Worm (Caenorhabditis elegans) whole organism, L2 larva: ENCODE data around the gene C16C8.17.

ENCODE experiments used
- C34F6.9 ChIP-seq: fragments of 150-350 bp; optimal IDR thresholded peaks from 2 replicates; lab custom pipeline; 2014; ENCODE audit warnings: missing biosample characterization, missing genetic modification characterization
- F13H6.1 ChIP-seq: sonication (generic microtip); optimal IDR thresholded peaks from 2 replicates; lab custom pipeline; 2016; ENCODE audit warnings: missing genetic modification characterization, missing compliant biosample characterization
- R02D3.7 ChIP-seq: fragments of 150-350 bp; optimal IDR thresholded peaks from 2 replicates; lab custom pipeline; 2014; ENCODE audit warnings: missing biosample characterization, missing genetic modification characterization
- alr-1 ChIP-seq: fragments of 150-350 bp; optimal IDR thresholded peaks from 2 replicates; lab custom pipeline; 2014; ENCODE audit warnings: missing biosample characterization, missing genetic modification characterization
- aly-2 ChIP-seq: fragments of 150-350 bp; optimal IDR thresholded peaks from 2 replicates; lab custom pipeline; 2014; ENCODE audit warnings: missing biosample characterization, missing genetic modification characterization
- ama-1 ChIP-seq: fragments of 150-350 bp; optimal IDR thresholded peaks from 2 replicates; lab custom pipeline; 2018; ENCODE audit warnings: inconsistent platforms
- ceh-16 ChIP-seq: fragments of 150-350 bp; optimal IDR thresholded peaks from 2 replicates; lab custom pipeline; 2014; ENCODE audit warnings: missing biosample characterization, missing genetic modification characterization
- ceh-82 ChIP-seq: fragments of 150-350 bp; optimal IDR thresholded peaks from 2 replicates; lab custom pipeline; 2014; ENCODE audit warnings: missing biosample characterization, missing genetic modification characterization
- crh-2 ChIP-seq: sonication (generic microtip); optimal IDR thresholded peaks from 2 replicates; lab custom pipeline; 2017; ENCODE audit warnings: missing biosample characterization, missing genetic modification characterization
- dmd-4 ChIP-seq: sonication (generic microtip); optimal IDR thresholded peaks from 2 replicates; lab custom pipeline; 2017; ENCODE audit warnings: missing biosample characterization, missing genetic modification characterization
- egl-27 ChIP-seq: sonication (generic microtip); optimal IDR thresholded peaks from 3 replicates; lab custom pipeline; 2017; ENCODE audit warnings: missing biosample characterization, missing genetic modification reagents, missing genetic modification characterization
- elt-1 ChIP-seq: fragments of 150-350 bp; optimal IDR thresholded peaks from 2 replicates; lab custom pipeline; 2014; ENCODE audit warnings: missing biosample characterization, missing genetic modification characterization
- elt-3 ChIP-seq: sonication (generic microtip); optimal IDR thresholded peaks from 2 replicates; lab custom pipeline; 2017; ENCODE audit warnings: missing biosample characterization, missing genetic modification characterization
- fos-1 ChIP-seq: fragments of 150-350 bp; optimal IDR thresholded peaks from 2 replicates; lab custom pipeline; 2014; ENCODE audit warnings: missing biosample characterization, missing genetic modification characterization
- lin-11 ChIP-seq: fragments of 150-350 bp; sonication (generic microtip); optimal IDR thresholded peaks from 2 replicates; lab custom pipeline; 2014; ENCODE audit warnings: missing biosample characterization, missing genetic modification characterization, inconsistent platforms, mixed read lengths
- lin-13 ChIP-seq: fragments of 150-350 bp; optimal IDR thresholded peaks from 2 replicates; lab custom pipeline; 2014; ENCODE audit warnings: missing biosample characterization, missing genetic modification reagents, missing genetic modification characterization
- lin-39 ChIP-seq: fragments of 150-350 bp; optimal IDR thresholded peaks from 2 replicates; lab custom pipeline; 2014; ENCODE audit warnings: missing biosample characterization, missing genetic modification reagents, missing genetic modification characterization
- lsy-2 ChIP-seq, 2 experiments: fragments of 150-350 bp in 1 of 2; sonication (generic microtip) in 1 of 2; optimal IDR thresholded peaks; 2 replicates each; lab custom pipeline; 2014 to 2017; ENCODE audit warnings: missing biosample characterization in 2 of 2, missing genetic modification characterization in 2 of 2
- mab-5 ChIP-seq: fragments of 150-350 bp; optimal IDR thresholded peaks from 2 replicates; lab custom pipeline; 2014; ENCODE audit warnings: missing biosample characterization, missing genetic modification characterization
- mbf-1 ChIP-seq: sonication (generic microtip); optimal IDR thresholded peaks from 2 replicates; lab custom pipeline; 2017; ENCODE audit warnings: missing biosample characterization, missing genetic modification characterization
- mdl-1 ChIP-seq, 2 experiments: fragments of 150-350 bp in 1 of 2; sonication (generic microtip) in 1 of 2; optimal IDR thresholded peaks; 2 replicates each; lab custom pipeline; 2017; ENCODE audit warnings: missing biosample characterization in 2 of 2, missing genetic modification characterization in 2 of 2
- nhr-10 ChIP-seq: sonication (generic microtip); optimal IDR thresholded peaks from 2 replicates; lab custom pipeline; 2017; ENCODE audit warnings: missing biosample characterization, missing genetic modification characterization
- nhr-12 ChIP-seq: fragments of 150-350 bp; optimal IDR thresholded peaks from 2 replicates; lab custom pipeline; 2014; ENCODE audit warnings: missing biosample characterization, missing genetic modification characterization
- nhr-129 ChIP-seq: fragments of 150-350 bp; optimal IDR thresholded peaks from 2 replicates; lab custom pipeline; 2014; ENCODE audit warnings: missing biosample characterization, missing genetic modification characterization
- nhr-21 ChIP-seq: fragments of 150-350 bp; optimal IDR thresholded peaks from 2 replicates; lab custom pipeline; 2014; ENCODE audit warnings: missing biosample characterization, missing genetic modification characterization
- nhr-23 ChIP-seq: fragments of 150-350 bp; optimal IDR thresholded peaks from 2 replicates; lab custom pipeline; 2014; ENCODE audit warnings: missing biosample characterization, missing genetic modification reagents, missing genetic modification characterization
- nhr-237 ChIP-seq: fragments of 150-350 bp; optimal IDR thresholded peaks from 2 replicates; lab custom pipeline; 2014; ENCODE audit warnings: missing biosample characterization, missing genetic modification characterization
- nhr-25 ChIP-seq: fragments of 150-350 bp; sonication (generic microtip); optimal IDR thresholded peaks from 3 replicates; lab custom pipeline; 2014; ENCODE audit warnings: missing biosample characterization, missing genetic modification characterization
- peb-1 ChIP-seq: fragments of 150-350 bp; optimal IDR thresholded peaks from 2 replicates; lab custom pipeline; 2014; ENCODE audit warnings: missing biosample characterization, missing genetic modification characterization
- sem-4 ChIP-seq: fragments of 150-350 bp; optimal IDR thresholded peaks from 2 replicates; lab custom pipeline; 2014; ENCODE audit warnings: missing biosample characterization, missing genetic modification reagents, missing genetic modification characterization
- skn-1 ChIP-seq: sonication (generic microtip); optimal IDR thresholded peaks from 2 replicates; lab custom pipeline; 2017; ENCODE audit warnings: missing biosample characterization, missing genetic modification characterization
- sma-3 ChIP-seq: sonication (generic microtip); optimal IDR thresholded peaks from 2 replicates; lab custom pipeline; 2016; ENCODE audit warnings: missing genetic modification reagents, missing genetic modification characterization, missing compliant biosample characterization
- snpc-4 ChIP-seq: fragments of 150-350 bp; optimal IDR thresholded peaks from 2 replicates; lab custom pipeline; 2014; ENCODE audit warnings: missing biosample characterization, missing genetic modification characterization
- unc-55 ChIP-seq: fragments of 150-350 bp; sonication (generic microtip); optimal IDR thresholded peaks from 3 replicates; lab custom pipeline; 2014; ENCODE audit warnings: missing biosample characterization, missing genetic modification reagents, missing genetic modification characterization
- unc-62 ChIP-seq: fragments of 150-350 bp; optimal IDR thresholded peaks from 2 replicates; lab custom pipeline; 2014; ENCODE audit warnings: missing biosample characterization, missing genetic modification reagents, missing genetic modification characterization
- zag-1 ChIP-seq: fragments of 150-350 bp; optimal IDR thresholded peaks from 2 replicates; lab custom pipeline; 2014; ENCODE audit warnings: missing biosample characterization, missing genetic modification characterization
- ztf-1 ChIP-seq: fragments of 200-800 bp; sonication (Bioruptor generic); conservative IDR thresholded peaks from 2 replicates; pipeline ENCODE4 v1.3.6; 2022; ENCODE audit warnings: missing genetic modification characterization, missing compliant biosample characterization
- ztf-11 ChIP-seq: sonication (generic microtip); optimal IDR thresholded peaks from 2 replicates; lab custom pipeline; 2017; ENCODE audit warnings: missing biosample characterization, missing genetic modification characterization

Gene C16C8.17

DNA sequence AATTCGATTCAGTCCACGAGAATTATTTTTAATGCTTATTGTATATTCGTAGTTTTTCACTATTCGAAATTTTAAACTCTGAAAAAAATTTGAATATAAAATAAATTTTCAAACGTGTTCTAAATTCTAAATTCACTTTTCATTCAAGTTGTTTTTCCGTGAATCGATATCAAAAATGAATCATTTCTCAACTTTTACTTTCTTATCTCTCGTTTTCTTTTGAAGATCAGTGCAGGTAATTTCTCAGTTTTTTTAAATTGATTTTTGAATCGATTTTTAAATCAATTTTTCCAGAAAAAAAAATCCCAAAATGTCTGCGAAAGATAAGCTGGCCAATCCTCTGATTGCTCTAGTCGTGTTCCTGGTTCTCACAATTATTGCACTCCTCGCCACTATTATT lies 24.1 kb upstream of the C16C8.17 start, which contains the start of gene nep-6:
Gene nep-6, plus strand, starts transcription at position 301 of the 400 bp plus-strand sequence.
- TF ChIP-seq nhr-25: no peak
- TF ChIP-seq ceh-16 (tag; lab: Kevin White, UChicago): no peak
- TF ChIP-seq crh-2 (tag; lab: Kevin White, UChicago): no peak
- TF ChIP-seq mbf-1 (tag; lab: Kevin White, UChicago): no peak
- no peak for TF ChIP-seq mab-5 (tag; lab: Kevin White, UChicago)
- TF ChIP-seq elt-3 (tag; lab: Kevin White, UChicago): no peak
- TF ChIP-seq nhr-23 (tag; lab: Kevin White, UChicago): no peak
- no peak for TF ChIP-seq dmd-4 (tag; lab: Kevin White, UChicago)
- TF ChIP-seq nhr-21 (tag; lab: Kevin White, UChicago): no peak
- no peak for TF ChIP-seq sma-3
- TF ChIP-seq egl-27: no peak
- no peak for TF ChIP-seq lin-39 (tag; lab: Kevin White, UChicago)
- no peak for TF ChIP-seq alr-1 (tag; lab: Kevin White, UChicago)
- no peak for TF ChIP-seq elt-1 (tag; lab: Kevin White, UChicago)
- no peak for TF ChIP-seq nhr-237 (tag; lab: Kevin White, UChicago)
- no peak for TF ChIP-seq nhr-129 (tag; lab: Kevin White, UChicago)
- no peak for TF ChIP-seq ama-1 (lab: Kevin White, UChicago)
- TF ChIP-seq zag-1 (tag; lab: Kevin White, UChicago): no peak
- no peak for TF ChIP-seq snpc-4 (tag; lab: Kevin White, UChicago)

DNA sequence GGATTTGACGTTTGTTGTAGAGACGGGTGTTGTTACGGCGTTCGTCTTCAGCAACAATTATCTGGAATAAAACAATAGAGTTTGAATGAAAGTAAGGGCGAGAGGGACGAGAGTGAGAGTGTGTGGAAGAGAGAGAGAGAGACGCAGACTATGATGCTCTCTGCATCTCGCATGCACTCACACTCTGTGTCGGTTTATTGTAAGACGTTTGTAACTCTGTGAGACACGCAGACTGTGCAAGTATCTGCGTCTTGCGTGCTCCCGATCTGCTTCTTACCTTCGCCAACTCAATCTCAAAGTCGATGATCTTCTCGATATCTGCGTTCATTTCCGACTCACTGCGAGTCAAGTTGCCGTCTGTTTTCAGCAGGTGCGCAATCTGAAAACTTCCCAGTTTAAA lies 17.7 kb upstream of the C16C8.17 start:
- TF ChIP-seq fos-1 (no peak), sem-4 (no peak), crh-2 (tag; lab: Kevin White, UChicago) (no peak), aly-2 (tag; lab: Kevin White, UChicago) (no peak), mab-5 (tag; lab: Kevin White, UChicago) (no peak), F13H6.1 (tag; lab: Kevin White, UChicago) (no peak), egl-27 (no peak), nhr-12 (tag; lab: Kevin White, UChicago) (no peak), nhr-10 (tag; lab: Kevin White, UChicago) (no peak), nhr-25 (no peak), lin-11 (tag; lab: Kevin White, UChicago) (no peak)

- TF ChIP-seq nhr-129 (tag; lab: Kevin White, UChicago): no peak
- no peak for TF ChIP-seq dmd-4 (tag; lab: Kevin White, UChicago)
- no peak for TF ChIP-seq ama-1 (lab: Kevin White, UChicago)
- no peak for TF ChIP-seq nhr-10 (tag; lab: Kevin White, UChicago)
- no peak for TF ChIP-seq peb-1 (tag; lab: Kevin White, UChicago)
Measured at ce11 chrII:3425433-3425832, 15.2 kb upstream of the C16C8.17 start, which contains the start of gene nep-11. nep-11 (minus strand) TSS chrII:3425533.

DNA sequence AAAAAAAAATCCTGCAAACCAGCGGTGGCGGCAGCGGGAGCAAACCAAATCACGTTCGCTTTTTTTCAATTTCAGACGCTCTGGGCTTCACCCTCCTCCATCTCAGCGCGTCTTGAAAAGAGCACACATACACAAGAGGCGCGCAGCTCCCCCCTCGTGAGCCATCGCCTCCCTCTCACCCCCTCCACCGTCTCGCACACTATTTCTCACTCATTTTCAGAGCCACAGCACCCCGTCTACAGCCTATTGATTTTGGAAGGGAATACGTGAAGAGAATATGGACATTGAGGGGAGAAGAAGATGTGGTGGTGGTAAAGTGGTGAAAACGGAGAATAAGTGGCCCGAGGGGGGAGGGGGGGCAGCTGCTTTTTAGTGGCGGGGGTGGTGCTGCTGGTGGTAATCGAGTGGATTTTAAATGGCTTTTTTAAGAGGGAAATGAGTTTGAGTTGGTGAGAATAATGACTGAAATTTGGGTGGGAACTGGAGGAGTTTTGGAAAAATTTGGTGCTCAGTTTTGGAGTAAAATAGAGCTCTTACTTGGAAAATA lies 12.4 kb upstream of the C16C8.17 start:
- TF ChIP-seq sem-4 (no peak), nhr-23 (tag; lab: Kevin White, UChicago) (no peak), aly-2 (tag; lab: Kevin White, UChicago) (no peak), unc-62 (no peak), mdl-1 (tag; optimal IDR thresholded peaks at IDR 0.05; lab: Kevin White, UChicago) (peak in 1 of 2 experiments; percentile 51), zag-1 (tag; lab: Kevin White, UChicago) (peak; percentile 9), crh-2 (tag; lab: Kevin White, UChicago) (peak; percentile 0), ztf-1 (GFP tag; lab: Robert Waterston, UW) (no peak), nhr-21 (tag; lab: Kevin White, UChicago) (no peak), nhr-237 (tag; lab: Kevin White, UChicago) (no peak), skn-1 (tag; lab: Kevin White, UChicago) (no peak), ama-1 (lab: Kevin White, UChicago) (no peak), F13H6.1 (tag; lab: Kevin White, UChicago) (peak; percentile 1), lsy-2 (tag; optimal IDR thresholded peaks at IDR 0.05; lab: Kevin White, UChicago) (peak in 1 of 2 experiments; percentile 49), alr-1 (tag; lab: Kevin White, UChicago) (no peak), unc-55 (GFP tag; lab: Kevin White, UChicago) (peak; percentile 73), mab-5 (tag; lab: Kevin White, UChicago) (no peak), ceh-82 (tag; lab: Kevin White, UChicago) (no peak), nhr-129 (tag; lab: Kevin White, UChicago) (peak; percentile 22), mbf-1 (tag; lab: Kevin White, UChicago) (no peak), lin-13 (GFP tag; lab: Kevin White, UChicago) (peak; percentile 17), ceh-16 (tag; lab: Kevin White, UChicago) (no peak), ztf-11 (tag; lab: Kevin White, UChicago) (no peak), R02D3.7 (tag; lab: Kevin White, UChicago) (no peak), peb-1 (tag; lab: Kevin White, UChicago) (no peak), C34F6.9 (tag; lab: Kevin White, UChicago) (peak; percentile 56), lin-11 (tag; lab: Kevin White, UChicago) (peak; percentile 66), snpc-4 (tag; lab: Kevin White, UChicago) (peak; percentile 12)
